Worm (Caenorhabditis elegans): Measurements from ENCODE around the gene ZK355.3.

DNA sequence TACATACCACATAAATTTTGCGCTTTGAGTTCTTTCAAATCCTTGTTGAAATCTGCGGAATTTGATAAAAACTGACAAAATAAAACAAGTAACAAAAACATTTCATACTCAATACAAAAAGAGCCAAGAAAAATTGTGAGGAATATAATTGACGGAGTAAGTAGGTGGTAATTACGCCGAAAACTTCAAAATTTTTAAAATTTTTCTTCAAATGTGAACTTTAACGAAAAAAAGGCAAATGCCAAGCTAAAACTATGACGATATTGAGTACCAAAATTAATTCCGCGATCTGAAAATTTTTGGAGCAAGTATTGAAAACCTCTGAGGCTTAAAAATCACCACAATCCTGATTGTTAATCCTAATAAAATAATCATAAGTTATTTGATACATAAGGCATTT, 25.2 kb upstream of the ZK355.3 start, which contains the start of gene irld-51:
- TF ChIP-seq snpc-4 (tag; optimal IDR thresholded peaks at IDR 0.05) (no peak), nhr-10 (tag; optimal IDR thresholded peaks at IDR 0.05) (no peak), ama-1 (optimal IDR thresholded peaks at IDR 0.05) (no peak), nhr-11 (tag; optimal IDR thresholded peaks at IDR 0.05) (no peak)
